Fruit fly (Drosophila melanogaster): ENCODE data around the gene CG11417.

- TF ChIP-seq CG8478 (optimal IDR thresholded peaks at IDR 0.05) (no peak), usp (GFP tag; optimal IDR thresholded peaks at IDR 0.05) (no peak), psq (optimal IDR thresholded peaks at IDR 0.05) (no peak), Dll (optimal IDR thresholded peaks at IDR 0.05) (no peak), pan (optimal IDR thresholded peaks at IDR 0.05) (no peak)
Measured at dm6 chrX:1382489-1382888, 28.7 kb downstream of the CG11417 start.
